Worm (Caenorhabditis elegans) whole organism, late embryonic: ENCODE data around the gene srz-14.

Experiments
- ceh-2 ChIP-seq: sonication (generic microtip); optimal IDR thresholded peaks from 2 replicates; lab custom pipeline; 2016; ENCODE audit warnings: missing genotype, missing genetic modification characterization, missing compliant biosample characterization
- ceh-34 ChIP-seq: sonication (generic microtip); optimal IDR thresholded peaks from 2 replicates; lab custom pipeline; 2016; ENCODE audit warnings: mild to moderate bottlenecking, missing genetic modification characterization, missing compliant biosample characterization
- ceh-48 ChIP-seq: sonication (generic microtip); optimal IDR thresholded peaks from 2 replicates; lab custom pipeline; 2016; ENCODE audit warnings: missing genetic modification characterization, inconsistent platforms, missing compliant biosample characterization
- ceh-9 ChIP-seq: sonication (generic microtip); optimal IDR thresholded peaks from 2 replicates; lab custom pipeline; 2016; ENCODE audit warnings: mild to moderate bottlenecking, missing genetic modification characterization, inconsistent platforms, missing compliant biosample characterization
- tbx-2 ChIP-seq: sonication (generic microtip); optimal IDR thresholded peaks from 2 replicates; lab custom pipeline; 2016; ENCODE audit warnings: missing genetic modification characterization, missing compliant biosample characterization
- ztf-16 ChIP-seq: sonication (generic microtip); optimal IDR thresholded peaks from 2 replicates; lab custom pipeline; 2017; ENCODE audit warnings: missing genetic modification characterization, missing compliant biosample characterization

DNA sequence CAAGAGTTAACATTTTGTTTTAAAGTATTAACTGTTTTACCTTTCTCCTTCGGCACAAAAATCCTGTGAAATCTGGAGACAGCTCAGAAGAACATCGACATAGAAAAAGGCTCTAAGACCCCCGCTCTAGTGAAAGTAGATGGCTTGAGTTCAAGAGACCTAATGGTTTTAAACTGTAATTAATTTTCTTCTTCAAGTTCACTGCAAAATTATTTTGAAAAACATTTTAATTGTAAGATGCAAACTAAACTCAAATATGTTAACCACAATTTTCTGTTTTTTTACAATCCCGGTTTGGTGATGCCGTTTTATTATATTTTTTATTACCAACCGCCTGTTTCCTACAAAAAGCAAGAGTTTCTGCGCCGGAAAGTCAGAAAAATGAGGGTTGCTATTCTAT, 50.2 kb downstream of the srz-14 start, which contains the start of gene clec-233:
- TF ChIP-seq ceh-2 (tag; lab: Kevin White, UChicago) (no peak), ceh-34 (tag; lab: Kevin White, UChicago) (no peak), ceh-9 (no peak), ceh-48 (tag; lab: Kevin White, UChicago) (no peak), tbx-2 (no peak), ztf-16 (no peak)
